Fruit fly (Drosophila melanogaster) whole organism, embryonic: ENCODE data around the gene CG4101.

Experiments
- Ada2b ChIP-seq: fragments of 200-800 bp; sonication (Bioruptor generic); IDR thresholded peaks from 2 replicates; pipeline ENCODE4 v1.3.6; 2022; ENCODE audit warnings: missing biosample characterization, missing genetic modification characterization
- Atf-2 ChIP-seq: fragments of 200-800 bp; sonication (Bioruptor generic); optimal IDR thresholded peaks from 2 replicates; lab custom pipeline; 2016; ENCODE audit warnings: missing biosample characterization, missing genetic modification characterization
- Bgb ChIP-seq: fragments of 200-800 bp; sonication (Bioruptor generic); IDR thresholded peaks from 2 replicates; pipeline ENCODE4 v1.3.6; 2022; ENCODE audit warnings: missing biosample characterization, missing genetic modification characterization; ENCODE audit not compliant: partially characterized antibody
- CG10979 ChIP-seq: fragments of 200-800 bp; sonication (Bioruptor generic); optimal IDR thresholded peaks from 2 replicates; lab custom pipeline; 2018; ENCODE audit warnings: missing biosample characterization, mild to moderate bottlenecking, missing genetic modification characterization, moderate library complexity
- CG12236 ChIP-seq: fragments of 200-800 bp; sonication (Bioruptor generic); optimal IDR thresholded peaks from 2 replicates; lab custom pipeline; 2016; ENCODE audit warnings: missing biosample characterization, missing genetic modification characterization
- CG13775 ChIP-seq: fragments of 200-800 bp; sonication (Bioruptor generic); optimal IDR thresholded peaks from 3 replicates; lab custom pipeline; 2017; ENCODE audit warnings: missing biosample characterization, mild to moderate bottlenecking, missing genetic modification characterization
- CG14014 ChIP-seq: fragments of 200-800 bp; sonication (Bioruptor generic); IDR thresholded peaks from 2 replicates; pipeline ENCODE4 v1.3.6; 2022; ENCODE audit warnings: missing biosample characterization, missing genetic modification characterization
- CG1603 ChIP-seq: fragments of 200-800 bp; sonication (Bioruptor generic); optimal IDR thresholded peaks from 2 replicates; lab custom pipeline; 2019; ENCODE audit warnings: missing biosample characterization, mild to moderate bottlenecking, missing genetic modification characterization, moderate library complexity
- CG18619 ChIP-seq: fragments of 200-800 bp; sonication (Bioruptor generic); optimal IDR thresholded peaks from 3 replicates; lab custom pipeline; 2017; ENCODE audit warnings: missing biosample characterization, mild to moderate bottlenecking, missing genetic modification characterization
- CG32767 ChIP-seq: fragments of 200-800 bp; sonication (Bioruptor generic); IDR thresholded peaks from 2 replicates; pipeline ENCODE4 v1.3.6; 2022; ENCODE audit warnings: missing biosample characterization, missing genetic modification characterization
- CG34224 ChIP-seq: fragments of 200-800 bp; sonication (Bioruptor generic); IDR thresholded peaks from 3 replicates; pipeline ENCODE4 v1.3.6; 2022; ENCODE audit warnings: missing biosample characterization, missing genetic modification characterization; ENCODE audit not compliant: partially characterized antibody
- CG3838 ChIP-seq: fragments of 200-800 bp; sonication (Bioruptor generic); optimal IDR thresholded peaks from 3 replicates; lab custom pipeline; 2016; ENCODE audit warnings: missing biosample characterization, missing genetic modification characterization
- CG4854 ChIP-seq: fragments of 200-800 bp; sonication (Bioruptor generic); optimal IDR thresholded peaks from 2 replicates; lab custom pipeline; 2016; ENCODE audit warnings: missing biosample characterization, missing genetic modification characterization, inconsistent platforms
- CG5245 ChIP-seq: fragments of 200-800 bp; sonication (Bioruptor generic); optimal IDR thresholded peaks from 3 replicates; lab custom pipeline; 2016; ENCODE audit warnings: missing biosample characterization, missing genetic modification characterization
- CG6791 ChIP-seq: fragments of 200-800 bp; sonication (Bioruptor generic); IDR thresholded peaks from 3 replicates; pipeline ENCODE4 v1.3.6; 2022; ENCODE audit warnings: missing biosample characterization, missing genetic modification characterization; ENCODE audit not compliant: partially characterized antibody
- CG6813 ChIP-seq: fragments of 200-800 bp; sonication (Bioruptor generic); optimal IDR thresholded peaks from 2 replicates; lab custom pipeline; 2017; ENCODE audit warnings: missing biosample characterization, missing genetic modification characterization, mild to moderate bottlenecking, moderate library complexity, missing genetic modification reagents
- CG9817 ChIP-seq: fragments of 200-800 bp; sonication (Bioruptor generic); optimal IDR thresholded peaks from 2 replicates; lab custom pipeline; 2018; ENCODE audit warnings: missing biosample characterization, mild to moderate bottlenecking, missing genetic modification characterization, moderate library complexity
- D19B ChIP-seq: fragments of 200-800 bp; sonication (Bioruptor generic); optimal IDR thresholded peaks from 2 replicates; lab custom pipeline; 2017; ENCODE audit warnings: missing biosample characterization, mild to moderate bottlenecking, missing genetic modification characterization
- Dp ChIP-seq: fragments of 200-800 bp; sonication (Bioruptor generic); optimal IDR thresholded peaks from 2 replicates; lab custom pipeline; 2018; ENCODE audit warnings: missing biosample characterization, mild to moderate bottlenecking, missing genetic modification characterization, moderate library complexity
- Fer1 ChIP-seq: fragments of 200-800 bp; sonication (Bioruptor generic); optimal IDR thresholded peaks from 2 replicates; lab custom pipeline; 2017; ENCODE audit warnings: missing biosample characterization, mild to moderate bottlenecking, missing genetic modification characterization
- GATAe ChIP-seq: fragments of 200-800 bp; sonication (Bioruptor generic); conservative IDR thresholded peaks from 2 replicates; pipeline ENCODE4 v1.3.6; 2022; ENCODE audit warnings: missing biosample characterization, missing genetic modification characterization
- Gsc ChIP-seq: fragments of 200-800 bp; sonication (Bioruptor generic); IDR thresholded peaks from 2 replicates; pipeline ENCODE4 v1.3.6; 2022; ENCODE audit warnings: missing biosample characterization, missing genetic modification characterization
- Gug ChIP-seq: fragments of 200-800 bp; sonication (Bioruptor generic); IDR thresholded peaks from 4 replicates; pipeline ENCODE4 v1.3.6; 2022; ENCODE audit warnings: missing biosample characterization, missing genetic modification characterization
- Hmx ChIP-seq: fragments of 200-800 bp; sonication (Bioruptor generic); optimal IDR thresholded peaks from 2 replicates; lab custom pipeline; 2016; ENCODE audit warnings: missing biosample characterization, missing genetic modification characterization
- Hr78 ChIP-seq, 2 experiments: fragments of 200-800 bp in 1 of 2; fragments of >200 bp in 1 of 2; sonication (Bioruptor generic) in 1 of 2; optimal IDR thresholded peaks; 2 replicates each; lab custom pipeline; 2017 to 2019; ENCODE audit warnings: missing biosample characterization in 2 of 2, missing genetic modification characterization in 2 of 2, mild to moderate bottlenecking in 1 of 2, moderate library complexity in 1 of 2
- Mad ChIP-seq: fragments of 200-800 bp; sonication (Bioruptor generic); optimal IDR thresholded peaks from 2 replicates; lab custom pipeline; 2016; ENCODE audit warnings: missing biosample characterization, missing genetic modification characterization
- PHDP ChIP-seq: fragments of 200-800 bp; sonication (Bioruptor generic); optimal IDR thresholded peaks from 3 replicates; lab custom pipeline; 2018; ENCODE audit warnings: missing biosample characterization, mild to moderate bottlenecking, missing genetic modification characterization, moderate library complexity
- Sox102F ChIP-seq: fragments of 200-800 bp; sonication (Bioruptor generic); optimal IDR thresholded peaks from 2 replicates; lab custom pipeline; 2018; ENCODE audit warnings: missing biosample characterization, mild to moderate bottlenecking, missing genetic modification characterization, moderate library complexity
- Ssrp ChIP-seq: fragments of 200-800 bp; sonication (Bioruptor generic); optimal IDR thresholded peaks from 2 replicates; lab custom pipeline; 2018; ENCODE audit warnings: missing biosample characterization, mild to moderate bottlenecking, missing genetic modification characterization, moderate library complexity
- Tbp ChIP-seq: fragments of >200 bp; optimal IDR thresholded peaks from 2 replicates; lab custom pipeline; 2018; ENCODE audit warnings: missing biosample characterization, missing genetic modification characterization
- amos ChIP-seq: fragments of 200-800 bp; sonication (Bioruptor generic); IDR thresholded peaks from 2 replicates; pipeline ENCODE4 v1.3.6; 2022; ENCODE audit warnings: missing biosample characterization, missing genetic modification characterization; ENCODE audit not compliant: partially characterized antibody
- ase ChIP-seq: fragments of 200-800 bp; sonication (Bioruptor generic); IDR thresholded peaks from 3 replicates; pipeline ENCODE4 v1.3.6; 2022; ENCODE audit warnings: missing biosample characterization, missing genetic modification characterization
- bbx ChIP-seq: fragments of 200-800 bp; sonication (Bioruptor generic); IDR thresholded peaks from 2 replicates; pipeline ENCODE4 v1.3.6; 2022; ENCODE audit warnings: missing biosample characterization, missing genetic modification characterization; ENCODE audit not compliant: partially characterized antibody
- ci ChIP-seq: fragments of 200-800 bp; sonication (Bioruptor generic); IDR thresholded peaks from 3 replicates; pipeline ENCODE4 v1.3.6; 2022; ENCODE audit warnings: missing biosample characterization, missing genetic modification characterization
- corto ChIP-seq: fragments of 200-800 bp; sonication (Bioruptor generic); optimal IDR thresholded peaks from 2 replicates; lab custom pipeline; 2016; ENCODE audit warnings: missing biosample characterization, mild to moderate bottlenecking, missing genetic modification characterization, moderate library complexity
- fu2 ChIP-seq: fragments of 200-800 bp; sonication (Bioruptor generic); optimal IDR thresholded peaks from 2 replicates; lab custom pipeline; 2016; ENCODE audit warnings: missing biosample characterization, missing genetic modification characterization
- gcm2 ChIP-seq: fragments of 200-800 bp; sonication (Bioruptor generic); optimal IDR thresholded peaks from 2 replicates; lab custom pipeline; 2016; ENCODE audit warnings: missing biosample characterization, missing genetic modification characterization
- gfzf ChIP-seq: fragments of 200-800 bp; sonication (Bioruptor generic); optimal IDR thresholded peaks from 2 replicates; lab custom pipeline; 2016; ENCODE audit warnings: missing biosample characterization, mild to moderate bottlenecking, missing genetic modification characterization, moderate library complexity
- insv ChIP-seq, 2 experiments: fragments of 200-800 bp; sonication (Bioruptor generic); optimal IDR thresholded peaks; 3 replicates each; lab custom pipeline; 2016 to 2018; ENCODE audit warnings: missing biosample characterization in 2 of 2, missing genetic modification characterization in 2 of 2
- knrl ChIP-seq: fragments of 200-800 bp; sonication (Bioruptor generic); IDR thresholded peaks from 3 replicates; pipeline ENCODE4 v1.3.6; 2022; ENCODE audit warnings: missing biosample characterization, missing genetic modification characterization; ENCODE audit not compliant: partially characterized antibody
- p53 ChIP-seq: fragments of 200-800 bp; sonication (Bioruptor generic); optimal IDR thresholded peaks from 2 replicates; lab custom pipeline; 2016; ENCODE audit warnings: missing biosample characterization, missing genetic modification characterization
- pfk ChIP-seq: fragments of 200-800 bp; sonication (Bioruptor generic); optimal IDR thresholded peaks from 2 replicates; lab custom pipeline; 2018; ENCODE audit warnings: missing biosample characterization, mild to moderate bottlenecking, missing genetic modification characterization, moderate library complexity
- schlank ChIP-seq: fragments of 200-800 bp; sonication (Bioruptor generic); optimal IDR thresholded peaks from 2 replicates; lab custom pipeline; 2018; ENCODE audit warnings: missing biosample characterization, mild to moderate bottlenecking, missing genetic modification characterization
- slp2 ChIP-seq: fragments of 200-800 bp; sonication (Bioruptor generic); optimal IDR thresholded peaks from 2 replicates; lab custom pipeline; 2016; ENCODE audit warnings: missing biosample characterization, missing genetic modification characterization
- sna ChIP-seq: fragments of 200-800 bp; sonication (Bioruptor generic); IDR thresholded peaks from 2 replicates; pipeline ENCODE4 v1.3.6; 2022; ENCODE audit warnings: missing biosample characterization, missing genetic modification characterization; ENCODE audit not compliant: partially characterized antibody
- tio ChIP-seq: fragments of 200-800 bp; sonication (Bioruptor generic); optimal IDR thresholded peaks from 2 replicates; lab custom pipeline; 2017; ENCODE audit warnings: missing biosample characterization, missing genetic modification characterization, inconsistent platforms
- trh ChIP-seq: fragments of 200-800 bp; sonication (Bioruptor generic); optimal IDR thresholded peaks from 2 replicates; lab custom pipeline; 2016; ENCODE audit warnings: missing biosample characterization, missing genetic modification characterization
- wdn ChIP-seq: fragments of 200-800 bp; sonication (Bioruptor generic); IDR thresholded peaks from 2 replicates; pipeline ENCODE4 v1.3.6; 2022; ENCODE audit warnings: missing biosample characterization, missing genetic modification characterization
- zf30C ChIP-seq: fragments of 200-800 bp; sonication (Bioruptor generic); optimal IDR thresholded peaks from 3 replicates; lab custom pipeline; 2018; ENCODE audit warnings: missing biosample characterization, mild to moderate bottlenecking, missing genetic modification characterization

CG4101 gene

DNA sequence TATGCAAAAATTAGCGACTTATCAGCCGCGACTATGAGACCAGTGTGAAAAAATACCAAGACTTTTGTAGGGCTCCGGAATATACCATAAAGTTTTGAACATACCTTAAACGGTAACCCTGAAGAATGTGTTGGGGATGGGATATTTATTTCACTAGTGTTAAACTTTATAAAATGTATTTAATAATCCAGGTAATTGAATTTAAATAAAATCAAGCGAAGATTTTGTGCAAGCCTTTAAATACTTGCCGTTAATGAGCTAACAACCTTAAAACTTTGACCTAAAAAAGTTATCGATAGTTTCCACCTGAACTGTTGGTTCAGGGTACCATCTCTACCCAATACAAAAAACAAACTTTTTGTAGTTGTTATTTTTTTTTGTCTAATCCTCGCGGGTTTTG, at the start of gene CG4101 (continued):
- TF ChIP-seq CG6791 (GFP tag; lab: Robert Waterston, UW) (peak; percentile 52; the same call in 1 of the 3 replicates), schlank (tag; lab: Kevin White, UChicago) (peak; percentile 48), Atf-2 (GFP tag; lab: Kevin White, UChicago) (peak; percentile 62), Hmx (peak; percentile 62), Ssrp (tag; lab: Kevin White, UChicago) (peak; percentile 75), CG3838 (peak; percentile 88), Bgb (GFP tag; lab: Robert Waterston, UW) (peak; percentile 51; the same call in 1 of the 2 replicates), amos (GFP tag; lab: Robert Waterston, UW) (peak; percentile 76), CG5245 (GFP tag; lab: Kevin White, UChicago) (peak; percentile 55), tio (GFP tag; lab: Kevin White, UChicago) (no peak), Ada2b (GFP tag; lab: Robert Waterston, UW) (peak; percentile 70), CG12236 (peak; percentile 12), GATAe (GFP tag; lab: Robert Waterston, UW) (no peak), Fer1 (GFP tag; lab: Kevin White, UChicago) (peak; percentile 80), Mad (GFP tag; lab: Kevin White, UChicago) (peak; percentile 59), Gsc (peak; percentile 29; the same call in 1 of the 2 replicates), CG6813 (peak; percentile 29), Sox102F (GFP tag; lab: Kevin White, UChicago) (peak; percentile 81), gcm2 (GFP tag; lab: Kevin White, UChicago) (peak; percentile 50), PHDP (tag; lab: Kevin White, UChicago) (peak; percentile 82), Hr78 (GFP tag; optimal IDR thresholded peaks at IDR 0.05; lab: Kevin White, UChicago) (no peak), corto (GFP tag; lab: Kevin White, UChicago) (peak; percentile 50), CG34224 (GFP tag; lab: Robert Waterston, UW) (peak; percentile 87), zf30C (GFP tag; lab: Kevin White, UChicago) (no peak), ci (peak; percentile 82; the same call in 2 of the 3 replicates), CG14014 (peak; percentile 84), trh (GFP tag; lab: Kevin White, UChicago) (peak; percentile 34), CG9817 (tag; lab: Kevin White, UChicago) (peak; percentile 91), Gug (GFP tag; lab: Robert Waterston, UW) (peak; percentile 73; the same call in 2 of the 4 replicates), CG32767 (GFP tag; lab: Robert Waterston, UW) (peak; percentile 77), slp2 (GFP tag; lab: Kevin White, UChicago) (peak; percentile 66), sna (GFP tag; lab: Robert Waterston, UW) (peak; percentile 81), CG10979 (tag; lab: Kevin White, UChicago) (peak; percentile 66), insv (GFP tag; optimal IDR thresholded peaks at IDR 0.05; lab: Kevin White, UChicago) (peak in 1 of 2 experiments; percentile 44), CG4854 (GFP tag; lab: Kevin White, UChicago) (peak; percentile 65), Tbp (GFP tag; lab: Kevin White, UChicago) (no peak), p53 (GFP tag; lab: Kevin White, UChicago) (peak; percentile 0), Dp (peak; percentile 39), fu2 (GFP tag; lab: Kevin White, UChicago) (peak; percentile 78), bbx (peak; percentile 66; the same call in 1 of the 2 replicates), CG13775 (GFP tag; lab: Kevin White, UChicago) (peak; percentile 77), knrl (GFP tag; lab: Robert Waterston, UW) (peak; percentile 80), ase (GFP tag; lab: Robert Waterston, UW) (peak; percentile 82), pfk (GFP tag; lab: Kevin White, UChicago) (no peak), CG18619 (GFP tag; lab: Kevin White, UChicago) (peak; percentile 50), gfzf (GFP tag; lab: Kevin White, UChicago) (peak; percentile 72), wdn (GFP tag; lab: Robert Waterston, UW) (peak; percentile 58; the same call in 1 of the 2 replicates), CG1603 (tag; lab: Kevin White, UChicago) (peak; percentile 71), D19B (GFP tag; lab: Kevin White, UChicago) (peak; percentile 46)
